Worm (Caenorhabditis elegans) whole organism, L3 larva: ENCODE measurements around the gene tftc-5.

Source experiments
- ZK546.5 ChIP-seq: sonication (generic microtip); optimal IDR thresholded peaks from 2 replicates; lab custom pipeline; 2017; ENCODE audit warnings: missing biosample characterization, missing genetic modification characterization
- aly-2 ChIP-seq: fragments of 150-350 bp; optimal IDR thresholded peaks from 2 replicates; lab custom pipeline; 2014; ENCODE audit warnings: missing biosample characterization, missing genetic modification characterization
- ama-1 ChIP-seq: fragments of 150-350 bp; optimal IDR thresholded peaks from 2 replicates; lab custom pipeline; 2018
- ceh-28 ChIP-seq: fragments of 150-350 bp; optimal IDR thresholded peaks from 2 replicates; lab custom pipeline; 2014; ENCODE audit warnings: missing biosample characterization, missing genetic modification reagents, missing genetic modification characterization
- ceh-82 ChIP-seq: fragments of 150-350 bp; optimal IDR thresholded peaks from 2 replicates; lab custom pipeline; 2014; ENCODE audit warnings: missing biosample characterization, missing genetic modification characterization
- daf-12 ChIP-seq: fragments of 150-350 bp; optimal IDR thresholded peaks from 2 replicates; lab custom pipeline; 2014; ENCODE audit warnings: missing biosample characterization, missing genetic modification reagents, missing genetic modification characterization
- egl-27 ChIP-seq: sonication (generic microtip); optimal IDR thresholded peaks from 4 replicates; lab custom pipeline; 2017; ENCODE audit warnings: missing biosample characterization, missing genetic modification reagents, missing genetic modification characterization
- elt-2 ChIP-seq: sonication (generic microtip); optimal IDR thresholded peaks from 2 replicates; lab custom pipeline; 2016; ENCODE audit warnings: missing genetic modification reagents, mild to moderate bottlenecking, missing genetic modification characterization, missing compliant biosample characterization
- elt-3 ChIP-seq, 3 experiments: fragments of 150-350 bp in 1 of 3; sonication (generic microtip) in 2 of 3; optimal IDR thresholded peaks; 2 replicates in 2 of 3; 4 replicates in 1 of 3; lab custom pipeline; 2014 to 2017; ENCODE audit warnings: missing biosample characterization in 3 of 3, missing genetic modification characterization in 3 of 3
- fkh-10 ChIP-seq: sonication (generic microtip); optimal IDR thresholded peaks from 2 replicates; lab custom pipeline; 2017; ENCODE audit warnings: missing biosample characterization, missing genetic modification reagents, missing genetic modification characterization
- fos-1 ChIP-seq: fragments of 150-350 bp; optimal IDR thresholded peaks from 2 replicates; lab custom pipeline; 2014; ENCODE audit warnings: missing biosample characterization, missing genetic modification characterization
- hmg-11 ChIP-seq: sonication (generic microtip); optimal IDR thresholded peaks from 2 replicates; lab custom pipeline; 2016; ENCODE audit warnings: missing genetic modification characterization, missing compliant biosample characterization
- jun-1 ChIP-seq: fragments of 150-350 bp; optimal IDR thresholded peaks from 2 replicates; lab custom pipeline; 2014; ENCODE audit warnings: missing biosample characterization, missing genetic modification reagents, missing genetic modification characterization
- lin-39 ChIP-seq: fragments of 150-350 bp; optimal IDR thresholded peaks from 2 replicates; lab custom pipeline; 2018; ENCODE audit warnings: missing biosample characterization, missing genetic modification reagents, missing genetic modification characterization
- lsy-12 ChIP-seq: sonication (generic microtip); optimal IDR thresholded peaks from 2 replicates; lab custom pipeline; 2016; ENCODE audit warnings: mild to moderate bottlenecking, missing genetic modification characterization, missing compliant biosample characterization
- mdl-1 ChIP-seq: fragments of 150-350 bp; optimal IDR thresholded peaks from 2 replicates; lab custom pipeline; 2014; ENCODE audit warnings: missing biosample characterization, missing genetic modification characterization
- nfya-1 ChIP-seq: sonication (generic microtip); optimal IDR thresholded peaks from 2 replicates; lab custom pipeline; 2017; ENCODE audit warnings: missing genetic modification characterization, mild to moderate bottlenecking, missing compliant biosample characterization, antibody characterized with exemption, moderate library complexity; ENCODE audit not compliant: insufficient read depth
- nhr-12 ChIP-seq: fragments of 150-350 bp; optimal IDR thresholded peaks from 2 replicates; lab custom pipeline; 2014; ENCODE audit warnings: missing biosample characterization, missing genetic modification characterization
- nhr-23 ChIP-seq: fragments of 150-350 bp; optimal IDR thresholded peaks from 2 replicates; lab custom pipeline; 2014; ENCODE audit warnings: missing biosample characterization, missing genetic modification reagents, missing genetic modification characterization
- nhr-237 ChIP-seq: fragments of 150-350 bp; optimal IDR thresholded peaks from 2 replicates; lab custom pipeline; 2014; ENCODE audit warnings: missing biosample characterization, missing genetic modification characterization
- nhr-25 ChIP-seq: sonication (generic microtip); optimal IDR thresholded peaks from 2 replicates; lab custom pipeline; 2017; ENCODE audit warnings: missing biosample characterization, missing genetic modification characterization
- nhr-28 ChIP-seq: fragments of 150-350 bp; optimal IDR thresholded peaks from 2 replicates; lab custom pipeline; 2014; ENCODE audit warnings: missing biosample characterization, missing genetic modification characterization
- nhr-43 ChIP-seq: sonication (generic microtip); optimal IDR thresholded peaks from 2 replicates; lab custom pipeline; 2016; ENCODE audit warnings: mild to moderate bottlenecking, missing genetic modification characterization, missing compliant biosample characterization; ENCODE audit not compliant: poor library complexity, severe bottlenecking
- nhr-67 ChIP-seq: fragments of 150-350 bp; optimal IDR thresholded peaks from 2 replicates; lab custom pipeline; 2014; ENCODE audit warnings: missing biosample characterization, missing genetic modification characterization
- nhr-76 ChIP-seq: fragments of 150-350 bp; sonication (generic microtip); optimal IDR thresholded peaks from 5 replicates; lab custom pipeline; 2014; ENCODE audit warnings: missing biosample characterization, missing genetic modification characterization
- nhr-77 ChIP-seq: fragments of 150-350 bp; optimal IDR thresholded peaks from 2 replicates; lab custom pipeline; 2014; ENCODE audit warnings: missing biosample characterization, missing genetic modification characterization
- pha-4 ChIP-seq: fragments of 150-350 bp; optimal IDR thresholded peaks from 2 replicates; lab custom pipeline; 2014; ENCODE audit warnings: missing biosample characterization, missing genetic modification reagents, missing genetic modification characterization
- pqm-1 ChIP-seq: fragments of 150-350 bp; optimal IDR thresholded peaks from 2 replicates; lab custom pipeline; 2017; ENCODE audit warnings: missing biosample characterization, missing genetic modification characterization, inconsistent platforms
- sea-2 ChIP-seq: fragments of 150-350 bp; sonication (generic microtip); optimal IDR thresholded peaks from 4 replicates; lab custom pipeline; 2014; ENCODE audit warnings: missing biosample characterization, missing genetic modification reagents, missing genetic modification characterization
- skn-1 ChIP-seq: fragments of 150-350 bp; optimal IDR thresholded peaks from 2 replicates; lab custom pipeline; 2014; ENCODE audit warnings: missing biosample characterization, missing genetic modification characterization
- snpc-4 ChIP-seq: fragments of 150-350 bp; optimal IDR thresholded peaks from 2 replicates; lab custom pipeline; 2014; ENCODE audit warnings: missing biosample characterization, missing genetic modification characterization
- tbx-2 ChIP-seq: sonication (generic microtip); optimal IDR thresholded peaks from 2 replicates; lab custom pipeline; 2016; ENCODE audit warnings: mild to moderate bottlenecking, missing genetic modification characterization, missing compliant biosample characterization
- unc-62 ChIP-seq: fragments of 150-350 bp; sonication (generic microtip); optimal IDR thresholded peaks from 4 replicates; lab custom pipeline; 2014; ENCODE audit warnings: missing biosample characterization, missing genetic modification reagents, missing genetic modification characterization
- ztf-11 ChIP-seq: fragments of 150-350 bp; optimal IDR thresholded peaks from 2 replicates; lab custom pipeline; 2014; ENCODE audit warnings: missing biosample characterization, missing genetic modification characterization
- ztf-4 ChIP-seq: fragments of 150-350 bp; optimal IDR thresholded peaks from 2 replicates; lab custom pipeline; 2014; ENCODE audit warnings: missing biosample characterization, missing genetic modification characterization

The tftc-5 gene

DNA sequence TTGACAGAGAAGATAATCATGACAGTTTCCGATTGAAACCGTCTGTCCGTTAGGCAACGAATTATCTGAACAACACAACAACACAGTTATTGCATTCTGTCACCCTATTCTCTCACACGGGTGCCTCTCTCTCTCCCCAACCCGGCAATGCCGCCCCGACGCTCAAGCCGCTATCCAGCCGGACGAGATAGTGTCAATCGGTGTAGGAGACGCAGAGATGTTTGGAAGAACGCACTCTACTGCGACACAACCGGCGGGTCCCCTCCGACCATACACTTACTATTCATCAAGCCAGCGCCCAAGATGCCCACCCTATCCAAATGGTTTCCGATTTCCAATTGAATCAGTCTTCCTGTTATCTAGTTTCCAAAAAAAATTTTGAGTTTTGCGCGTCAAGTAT lies 11.8 kb upstream of the tftc-5 start:
- TF ChIP-seq lin-39 (tag; lab: Kevin White, UChicago) (peak; percentile 67), hmg-11 (tag; lab: Kevin White, UChicago) (peak; percentile 64), pha-4 (no peak), sea-2 (GFP tag; lab: Kevin White, UChicago) (no peak), nhr-25 (tag; lab: Kevin White, UChicago) (peak; percentile 22), ztf-11 (tag; lab: Kevin White, UChicago) (no peak), skn-1 (tag; lab: Kevin White, UChicago) (no peak), nhr-77 (tag; lab: Kevin White, UChicago) (no peak), nfya-1 (tag; lab: Kevin White, UChicago) (peak; percentile 17), daf-12 (no peak), mdl-1 (tag; lab: Kevin White, UChicago) (no peak), nhr-43 (tag; lab: Kevin White, UChicago) (no peak), nhr-28 (tag; lab: Kevin White, UChicago) (no peak)

ce11 chrIII:4010987-4011386 lies 11.0 kb upstream of the tftc-5 start:
- TF ChIP-seq pqm-1 (peak; percentile 27), elt-2 (peak; percentile 46), hmg-11 (tag; lab: Kevin White, UChicago) (no peak)

DNA sequence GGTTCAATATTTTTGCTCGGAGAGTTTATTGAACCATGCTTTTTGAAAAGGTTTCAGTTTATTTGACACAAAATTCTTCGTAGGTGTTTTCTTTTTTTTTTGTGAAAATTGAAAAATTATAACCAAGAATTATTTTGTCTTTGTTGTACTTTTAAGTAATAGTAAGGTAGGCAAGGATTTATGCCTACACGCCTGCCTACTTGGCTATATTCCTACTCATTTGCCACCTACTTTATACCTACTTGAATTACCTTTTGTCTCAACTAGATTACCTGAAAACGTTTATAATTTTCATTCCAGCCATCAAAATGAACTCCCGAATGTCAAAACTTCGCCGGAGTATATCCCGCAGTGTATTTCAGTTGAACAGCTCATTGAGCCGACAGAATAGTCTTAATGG lies 9.9 kb upstream of the tftc-5 start, which contains the start of gene C36E8.4:
Gene C36E8.4, plus strand, starts transcription at position 301 of the 400 bp plus-strand sequence.
- TF ChIP-seq ZK546.5 (tag; lab: Kevin White, UChicago) (no peak), nhr-76 (tag; lab: Kevin White, UChicago) (no peak), fkh-10 (GFP tag; lab: Kevin White, UChicago) (no peak), nhr-43 (tag; lab: Kevin White, UChicago) (no peak), ztf-11 (tag; lab: Kevin White, UChicago) (no peak)

- TF ChIP-seq pha-4 = no peak
- TF ChIP-seq nhr-237 = no peak
- TF ChIP-seq jun-1 (tag; lab: Kevin White, UChicago) = no peak
Measured at ce11 chrIII:4013061-4013460, 8.9 kb upstream of the tftc-5 start.

DNA sequence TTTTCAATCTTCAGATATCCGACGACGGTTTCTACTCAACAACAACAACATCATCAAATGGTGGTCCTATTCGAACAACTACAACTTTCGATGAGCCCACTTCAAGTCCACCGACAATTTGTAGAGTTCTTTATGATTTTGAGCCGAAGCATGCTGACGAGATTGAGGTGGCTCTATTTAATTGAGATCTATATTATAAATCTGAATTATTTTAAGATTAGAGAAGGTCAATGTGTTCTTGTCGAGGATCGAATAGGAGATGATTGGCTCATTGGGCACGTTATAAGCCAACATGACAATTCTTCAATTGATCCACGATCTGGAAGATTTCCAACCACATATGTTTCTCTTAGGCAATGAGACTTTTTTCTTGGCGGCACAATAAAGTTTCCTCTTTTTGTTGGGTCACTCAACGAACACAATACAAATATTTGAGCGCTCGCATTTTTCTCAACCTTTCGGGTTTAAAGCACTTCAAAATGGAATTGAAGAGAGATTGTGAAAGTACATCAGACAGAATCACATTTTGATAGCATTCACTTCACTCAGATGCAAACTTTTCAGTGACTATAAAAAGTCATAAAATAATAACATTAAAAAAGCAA lies 6.5 kb upstream of the tftc-5 start:
- TF ChIP-seq nhr-28 (tag; lab: Kevin White, UChicago) = no peak
- TF ChIP-seq nhr-76 (tag; lab: Kevin White, UChicago) = no peak
- TF ChIP-seq ceh-82 (tag; lab: Kevin White, UChicago) = peak; percentile 33
- TF ChIP-seq aly-2 (tag; lab: Kevin White, UChicago) = peak; percentile 90
- TF ChIP-seq lsy-12 (tag; lab: Kevin White, UChicago) = peak; percentile 26
- peak; percentile 7 for TF ChIP-seq elt-2
- TF ChIP-seq jun-1 (tag; lab: Kevin White, UChicago) = peak; percentile 48
- no peak for TF ChIP-seq snpc-4 (tag; lab: Kevin White, UChicago)
- TF ChIP-seq egl-27 = peak; percentile 10
- peak; percentile 57 for TF ChIP-seq nhr-23 (tag; lab: Kevin White, UChicago)
- peak; percentile 60 for TF ChIP-seq pha-4
- TF ChIP-seq ama-1 = peak; percentile 72
- peak; percentile 52 for TF ChIP-seq nhr-43 (tag; lab: Kevin White, UChicago)
- TF ChIP-seq ceh-28 (tag; lab: Kevin White, UChicago) = peak; percentile 40
- TF ChIP-seq tbx-2 (tag; lab: Kevin White, UChicago) = peak; percentile 17
- no peak for TF ChIP-seq unc-62 (GFP tag; lab: Kevin White, UChicago)
- peak; percentile 57 for TF ChIP-seq ztf-4

DNA sequence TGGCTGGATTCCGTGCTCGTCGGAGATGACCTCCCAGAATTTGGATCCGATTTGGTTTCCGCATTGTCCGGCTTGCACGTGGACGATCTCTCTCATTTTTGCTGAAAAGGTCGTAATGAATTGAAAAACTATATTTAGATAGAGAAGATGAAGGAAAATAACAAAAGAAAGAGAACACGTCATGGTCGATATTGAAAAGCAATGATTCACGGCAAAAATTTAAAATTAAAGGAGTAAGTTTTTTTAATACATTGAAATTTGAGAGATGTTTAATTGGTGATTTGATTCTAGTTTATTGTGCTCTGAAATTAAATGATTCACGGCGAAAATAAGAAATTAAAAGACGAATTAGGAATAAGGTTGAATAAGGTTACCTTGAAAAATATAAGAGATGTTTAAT lies 4.4 kb upstream of the tftc-5 start, which contains the start of gene tbb-2:
Gene tbb-2, minus strand, starts transcription at position 101 of the 400 bp plus-strand sequence.
- TF ChIP-seq ceh-82 (tag; lab: Kevin White, UChicago) = no peak
- TF ChIP-seq nhr-25 (tag; lab: Kevin White, UChicago) = no peak
- no peak for TF ChIP-seq fos-1 (tag; lab: Kevin White, UChicago)
- no peak for TF ChIP-seq nhr-77 (tag; lab: Kevin White, UChicago)
- no peak for TF ChIP-seq elt-3 (tag; optimal IDR thresholded peaks at IDR 0.05; lab: Kevin White, UChicago)
- no peak for TF ChIP-seq ceh-28 (tag; lab: Kevin White, UChicago)
- TF ChIP-seq tbx-2 (tag; lab: Kevin White, UChicago) = no peak
- TF ChIP-seq nhr-67 (tag; lab: Kevin White, UChicago) = no peak
- TF ChIP-seq hmg-11 (tag; lab: Kevin White, UChicago) = no peak
- TF ChIP-seq nhr-28 (tag; lab: Kevin White, UChicago) = no peak
- TF ChIP-seq nhr-12 = no peak
